Fruit fly (Drosophila melanogaster): ENCODE data around the gene CG13982.

DNA sequence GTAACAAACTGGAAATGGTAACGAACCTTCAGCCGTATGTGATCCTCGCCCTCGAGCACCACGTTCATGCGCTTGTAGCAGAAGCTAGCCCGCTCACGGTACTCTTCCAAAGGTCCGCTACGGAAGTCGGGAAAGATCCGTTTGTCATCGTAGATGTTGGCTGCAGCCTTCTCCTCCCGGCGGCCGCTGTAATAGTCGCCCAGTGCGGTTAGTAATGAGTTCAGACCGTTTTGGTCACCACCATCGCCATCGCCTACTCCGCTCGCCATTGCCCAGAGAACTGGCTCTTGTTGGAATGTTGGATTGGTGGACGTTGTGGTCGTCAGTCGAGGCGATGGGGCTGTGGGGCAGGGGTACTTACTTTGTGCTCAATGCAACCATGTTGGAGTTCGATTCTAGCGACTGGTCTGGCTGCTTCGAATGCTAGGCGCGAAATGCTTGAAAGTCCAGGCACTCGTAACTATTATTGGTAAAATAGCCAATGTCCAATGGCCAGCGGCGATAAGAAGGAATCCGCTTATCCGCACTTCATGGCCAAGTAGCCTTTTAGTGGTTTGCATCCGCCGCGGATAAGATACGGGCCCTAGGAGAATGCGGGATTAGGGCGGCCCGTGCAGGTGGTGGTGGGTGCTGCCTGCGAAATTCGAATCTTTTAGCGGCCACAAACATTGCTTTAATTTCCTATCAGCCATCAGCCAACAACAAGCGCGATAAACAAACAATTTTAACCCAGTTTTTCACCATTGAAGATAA, 35.6 kb downstream of the CG13982 start:
- TF ChIP-seq toe (GFP tag; optimal IDR thresholded peaks at IDR 0.05) (no peak), kay (GFP tag; ENCODE audit: borderline replicate concordance) (no peak)
